Worm (Caenorhabditis elegans): ENCODE data around the gene nmur-3.
A peak's percentile ranks its signal among the peaks of the same experiment; 100 is the strongest.

Gene nmur-3

ce11 chrX:4495814-4496567 is 29.7 kb downstream of the nmur-3 start:
- TF ChIP-seq mdl-1 (tag; optimal IDR thresholded peaks at IDR 0.05) (no peak), unc-62 (GFP tag; optimal IDR thresholded peaks at IDR 0.05 in 1 of 2) (peak in 1 of 2 experiments; percentile 87), unc-62 (tag; optimal IDR thresholded peaks at IDR 0.05) (no peak), nhr-28 (tag; optimal IDR thresholded peaks at IDR 0.05) (peak; percentile 15)

ce11 chrX:4498078-4498477 is 31.8 kb downstream of the nmur-3 start:
- TF ChIP-seq tag-97 (GFP tag; IDR thresholded peaks at IDR 0.05) (no peak), nhr-6 (tag; optimal IDR thresholded peaks at IDR 0.05) (no peak), dve-1 (tag; optimal IDR thresholded peaks at IDR 0.05; ENCODE audit: insufficient read depth) (peak; percentile 48), nhr-77 (tag; optimal IDR thresholded peaks at IDR 0.05) (peak; percentile 70), ceh-82 (tag; optimal IDR thresholded peaks at IDR 0.05) (no peak), T20F7.1 (GFP tag; optimal IDR thresholded peaks at IDR 0.05) (no peak), tra-1 (GFP tag; IDR thresholded peaks at IDR 0.05) (0 out of 2 replicates have a peak, but pooled peaks have one; percentile 21), snpc-1.2 (GFP tag; IDR thresholded peaks at IDR 0.05) (no peak), madf-5 (GFP tag; IDR thresholded peaks at IDR 0.05) (no peak), mxl-2 (GFP tag; conservative IDR thresholded peaks at IDR 0.05) (no peak), ces-1 (GFP tag; optimal IDR thresholded peaks at IDR 0.05) (no peak), F37D6.2 (tag; optimal IDR thresholded peaks at IDR 0.05) (no peak), D1046.2 (GFP tag; IDR thresholded peaks at IDR 0.05) (no peak), daf-16 (GFP tag; optimal IDR thresholded peaks at IDR 0.05) (no peak), daf-16 (tag; optimal IDR thresholded peaks at IDR 0.05) (peak; percentile 92), attf-4 (tag; optimal IDR thresholded peaks at IDR 0.05) (no peak), lin-13 (GFP tag; optimal IDR thresholded peaks at IDR 0.05) (no peak), mxl-3 (GFP tag; optimal IDR thresholded peaks at IDR 0.05) (no peak), zag-1 (tag; optimal IDR thresholded peaks at IDR 0.05) (no peak), snpc-4 (tag; optimal IDR thresholded peaks at IDR 0.05) (no peak), Y48G9A.11 (GFP tag; IDR thresholded peaks at IDR 0.05) (no peak), unc-130 (GFP tag; optimal IDR thresholded peaks at IDR 0.05) (no peak), nhr-10 (tag; optimal IDR thresholded peaks at IDR 0.05) (no peak), lin-29 (GFP tag; IDR thresholded peaks at IDR 0.05) (no peak), nhr-237 (tag; optimal IDR thresholded peaks at IDR 0.05) (no peak), jun-1 (tag; optimal IDR thresholded peaks at IDR 0.05) (no peak), F44E2.7 (GFP tag; IDR thresholded peaks at IDR 0.05) (no peak), mes-2 (tag; optimal IDR thresholded peaks at IDR 0.05; ENCODE audit: poor library complexity, severe bottlenecking) (peak; percentile 23), hlh-30 (tag; optimal IDR thresholded peaks at IDR 0.05; ENCODE audit: insufficient read depth) (peak; percentile 69), vab-7 (GFP tag; IDR thresholded peaks at IDR 0.05) (no peak), lsy-2 (tag; optimal IDR thresholded peaks at IDR 0.05) (no peak), ceh-44 (GFP tag; IDR thresholded peaks at IDR 0.05) (no peak), zip-2 (tag; optimal IDR thresholded peaks at IDR 0.05) (no peak), ctbp-1 (GFP tag; IDR thresholded peaks at IDR 0.05) (no peak), mdl-1 (tag; optimal IDR thresholded peaks at IDR 0.05) (peak in 1 of 2 experiments; percentile 59), F26F4.8 (GFP tag; conservative IDR thresholded peaks at IDR 0.05) (no peak), ceh-62 (tag; optimal IDR thresholded peaks at IDR 0.05) (no peak), nhr-102 (tag; optimal IDR thresholded peaks at IDR 0.05) (no peak), fkh-10 (GFP tag; optimal IDR thresholded peaks at IDR 0.05) (no peak), nhr-28 (tag; optimal IDR thresholded peaks at IDR 0.05) (peak; percentile 81), lin-39 (tag; optimal IDR thresholded peaks at IDR 0.05) (no peak), daf-8 (GFP tag; IDR thresholded peaks at IDR 0.05) (no peak), dmd-9 (GFP tag; IDR thresholded peaks at IDR 0.05) (no peak), hmg-1.1 (GFP tag; IDR thresholded peaks at IDR 0.05) (no peak), ceh-32 (tag; optimal IDR thresholded peaks at IDR 0.05; ENCODE audit: poor library complexity) (no peak), Y5F2A.4 (GFP tag; optimal IDR thresholded peaks at IDR 0.05) (no peak), madf-9 (GFP tag; conservative IDR thresholded peaks at IDR 0.05) (no peak)
